Worm (Caenorhabditis elegans) whole organism, early embryonic: ENCODE measurements around the gene srb-12.

ENCODE experiments used
- B0310.2 ChIP-seq: sonication (generic microtip); optimal IDR thresholded peaks from 2 replicates; lab custom pipeline; 2016; ENCODE audit warnings: mild to moderate bottlenecking, missing genetic modification characterization, missing compliant biosample characterization
- F13C5.2 ChIP-seq: sonication (generic microtip); optimal IDR thresholded peaks from 2 replicates; lab custom pipeline; 2017; ENCODE audit warnings: mild to moderate bottlenecking, missing genetic modification characterization, inconsistent platforms, missing compliant biosample characterization
- aly-1 ChIP-seq: sonication (generic microtip); optimal IDR thresholded peaks from 2 replicates; lab custom pipeline; 2016; ENCODE audit warnings: missing genetic modification characterization, missing compliant biosample characterization
- ama-1 ChIP-seq: fragments of 150-350 bp; optimal IDR thresholded peaks from 2 replicates; lab custom pipeline; 2014
- ceh-13 ChIP-seq: fragments of 200-800 bp; sonication (Bioruptor generic); optimal IDR thresholded peaks from 2 replicates; lab custom pipeline; 2018; ENCODE audit warnings: mild to moderate bottlenecking, missing genetic modification characterization, missing compliant biosample characterization
- ceh-36 ChIP-seq: sonication (generic microtip); optimal IDR thresholded peaks from 2 replicates; lab custom pipeline; 2016; ENCODE audit warnings: missing genetic modification characterization, inconsistent platforms, missing compliant biosample characterization
- ets-7 ChIP-seq: sonication (generic microtip); optimal IDR thresholded peaks from 2 replicates; lab custom pipeline; 2016; ENCODE audit warnings: missing genotype, missing genetic modification characterization, missing compliant biosample characterization
- flt-1 ChIP-seq: fragments of 200-800 bp; sonication (Bioruptor generic); IDR thresholded peaks from 2 replicates; pipeline ENCODE4 v1.3.6; 2022; ENCODE audit warnings: missing genetic modification characterization, missing compliant biosample characterization
- hmbx-1 ChIP-seq: sonication (generic microtip); optimal IDR thresholded peaks from 2 replicates; lab custom pipeline; 2016; ENCODE audit warnings: mild to moderate bottlenecking, missing genetic modification characterization, missing compliant biosample characterization
- hmg-4 ChIP-seq: fragments of 200-800 bp; sonication (Bioruptor generic); optimal IDR thresholded peaks from 2 replicates; lab custom pipeline; 2018; ENCODE audit warnings: mild to moderate bottlenecking, missing genetic modification characterization, missing compliant biosample characterization
- hnd-1 ChIP-seq: sonication (generic microtip); optimal IDR thresholded peaks from 2 replicates; lab custom pipeline; 2016; ENCODE audit warnings: missing genetic modification characterization, missing compliant biosample characterization
- pes-1 ChIP-seq: fragments of 200-800 bp; sonication (Bioruptor generic); IDR thresholded peaks from 2 replicates; pipeline ENCODE4 v1.3.6; 2022; ENCODE audit warnings: missing genetic modification reagents, missing genetic modification characterization, missing compliant biosample characterization
- scrt-1 ChIP-seq: fragments of 200-800 bp; sonication (Bioruptor generic); IDR thresholded peaks from 2 replicates; pipeline ENCODE4 v1.3.6; 2022; ENCODE audit warnings: missing genetic modification characterization, missing compliant biosample characterization
- sea-1 ChIP-seq: fragments of 200-800 bp; sonication (Bioruptor generic); conservative IDR thresholded peaks from 2 replicates; pipeline ENCODE4 v1.3.6; 2022; ENCODE audit warnings: missing genetic modification characterization, missing compliant biosample characterization
- tbx-11 ChIP-seq: fragments of 200-800 bp; sonication (Bioruptor generic); IDR thresholded peaks from 2 replicates; pipeline ENCODE4 v1.3.6; 2022; ENCODE audit warnings: missing genetic modification characterization, missing compliant biosample characterization
- tbx-37 ChIP-seq: fragments of 200-800 bp; sonication (Bioruptor generic); conservative IDR thresholded peaks from 2 replicates; pipeline ENCODE4 v1.3.6; 2022; ENCODE audit warnings: missing genetic modification reagents, missing genetic modification characterization, missing compliant biosample characterization
- tra-4 ChIP-seq: sonication (generic microtip); optimal IDR thresholded peaks from 2 replicates; lab custom pipeline; 2017; ENCODE audit warnings: missing genetic modification characterization, missing compliant biosample characterization

The srb-12 gene

DNA sequence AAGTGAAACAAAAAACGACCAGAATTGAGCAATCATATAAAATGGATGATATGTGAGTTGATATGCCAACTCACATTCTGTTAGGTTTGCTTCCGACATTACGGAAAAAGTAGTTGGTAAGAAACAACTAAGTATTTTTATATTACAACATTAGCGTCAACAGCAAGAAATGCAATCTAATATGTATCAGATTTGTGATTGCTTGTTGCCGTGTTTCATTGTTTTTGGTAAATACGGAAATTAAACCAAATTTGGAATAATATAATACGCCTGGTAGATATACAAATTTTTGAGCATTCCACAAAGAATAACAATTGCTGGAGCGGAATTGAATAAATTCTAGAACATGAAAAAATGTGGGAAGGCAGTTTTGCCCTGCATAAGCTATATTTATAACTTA is at the start of gene srb-12:
srb-12 (minus strand) TSS at position 101 of the 400 bp plus-strand sequence.
- no peak for TF ChIP-seq B0310.2 (tag; lab: Kevin White, UChicago)
- TF ChIP-seq flt-1 (GFP tag; lab: Robert Waterston, UW) = no peak

DNA sequence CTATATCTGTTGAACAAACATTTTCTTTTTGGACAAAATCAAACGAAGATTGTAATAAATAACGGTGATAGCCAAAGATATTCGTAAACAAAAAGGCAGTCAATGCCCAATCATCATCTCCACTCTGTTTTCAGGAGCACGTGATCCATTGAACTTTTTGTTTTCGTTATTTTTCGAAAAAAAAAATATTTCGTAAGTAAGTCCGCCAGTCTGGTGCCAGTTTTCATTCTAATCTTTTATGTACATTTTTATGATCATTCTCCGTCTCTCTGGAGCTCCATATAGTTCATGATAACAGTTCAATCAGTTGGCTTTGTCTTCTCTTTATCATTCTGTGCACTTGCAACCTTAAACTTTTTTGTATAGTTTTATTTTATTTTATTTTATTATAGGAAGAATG is 48.5 kb upstream of the srb-12 start, which contains the start of gene ampd-1:
ampd-1 (plus strand) TSS at position 393 of the 400 bp plus-strand sequence.
- TF ChIP-seq tra-4 (tag; lab: Kevin White, UChicago) = no peak
- no peak for TF ChIP-seq tbx-11 (GFP tag; lab: Robert Waterston, UW)
- TF ChIP-seq hnd-1 = no peak
- TF ChIP-seq flt-1 (GFP tag; lab: Robert Waterston, UW) = no peak
- TF ChIP-seq tbx-37 (GFP tag; lab: Robert Waterston, UW) = no peak
- no peak for TF ChIP-seq aly-1 (tag; lab: Kevin White, UChicago)
- no peak for TF ChIP-seq scrt-1 (GFP tag; lab: Robert Waterston, UW)
- no peak for TF ChIP-seq F13C5.2 (tag; lab: Kevin White, UChicago)
- TF ChIP-seq ets-7 = no peak

DNA sequence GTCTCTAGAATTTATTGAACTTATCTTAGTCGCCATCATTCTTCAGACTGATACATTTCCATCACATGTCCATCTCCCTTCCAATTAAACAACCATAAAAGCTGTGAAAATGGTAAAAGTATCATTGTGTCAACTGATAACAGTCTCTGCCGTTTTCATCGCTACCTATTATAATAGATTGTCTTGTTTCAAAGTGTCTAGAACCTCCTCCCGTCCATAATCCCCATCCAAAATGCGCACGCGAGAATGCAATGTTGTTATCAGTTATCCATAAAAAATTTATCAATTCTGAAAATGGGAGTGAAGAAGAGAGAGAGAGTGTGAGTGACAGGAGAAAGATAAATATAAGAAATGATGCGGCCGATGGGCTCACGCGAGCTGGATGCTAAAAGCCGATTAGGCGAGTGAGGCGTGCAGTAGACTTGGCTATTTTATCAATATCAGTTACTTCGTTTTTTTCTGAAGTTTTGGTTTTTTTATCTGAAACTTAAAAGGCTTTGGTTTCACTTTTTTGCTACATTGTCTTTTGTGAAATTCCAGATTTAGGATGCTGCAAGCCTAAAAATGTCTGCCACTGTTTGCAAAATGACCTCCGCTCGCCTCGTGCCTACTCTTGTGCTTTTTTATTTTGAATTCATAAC is 47.6 kb upstream of the srb-12 start:
- no peak for TF ChIP-seq B0310.2 (tag; lab: Kevin White, UChicago)
- no peak for TF ChIP-seq flt-1 (GFP tag; lab: Robert Waterston, UW)
- TF ChIP-seq ets-7 = no peak
- no peak for TF ChIP-seq scrt-1 (GFP tag; lab: Robert Waterston, UW)
- no peak for TF ChIP-seq pes-1 (GFP tag; lab: Robert Waterston, UW)
- no peak for TF ChIP-seq tbx-37 (GFP tag; lab: Robert Waterston, UW)
- no peak for TF ChIP-seq sea-1 (GFP tag; lab: Robert Waterston, UW)
- no peak for TF ChIP-seq ceh-13
- no peak for TF ChIP-seq ceh-36
- TF ChIP-seq hmbx-1 = no peak
- TF ChIP-seq aly-1 (tag; lab: Kevin White, UChicago) = no peak
- TF ChIP-seq hnd-1 = no peak
- no peak for TF ChIP-seq tbx-11 (GFP tag; lab: Robert Waterston, UW)
- TF ChIP-seq ama-1 (lab: Kevin White, UChicago) = no peak
- no peak for TF ChIP-seq tra-4 (tag; lab: Kevin White, UChicago)

DNA sequence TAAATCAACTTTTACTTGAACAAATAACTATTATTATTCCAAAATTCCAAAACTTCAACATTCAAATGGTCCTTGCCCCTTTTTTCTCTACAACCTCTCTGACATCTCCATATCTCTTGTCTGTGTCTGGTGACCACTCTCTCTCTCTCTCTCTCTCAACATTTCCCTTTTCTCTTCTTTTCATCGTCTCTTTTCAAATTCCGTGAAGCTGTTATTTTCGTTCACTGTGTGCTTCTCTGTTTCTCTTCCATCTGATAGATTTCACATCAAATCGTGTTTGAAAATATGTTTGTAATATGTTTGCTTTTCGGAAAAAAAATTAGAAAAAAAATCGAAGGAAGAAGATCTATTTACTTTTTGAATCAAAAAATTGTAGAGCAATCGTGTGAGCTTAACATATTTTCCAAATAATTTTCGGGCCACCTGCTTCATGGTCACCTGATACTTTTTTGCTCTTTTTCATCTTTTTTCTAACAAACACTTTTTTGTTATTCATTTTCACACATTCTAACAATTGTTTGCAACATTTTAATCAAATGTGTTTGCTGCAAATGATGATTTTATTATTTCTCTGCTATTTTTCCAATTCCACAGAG is 46.6 kb upstream of the srb-12 start:
- TF ChIP-seq tbx-37 (GFP tag; lab: Robert Waterston, UW) = no peak
- no peak for TF ChIP-seq ama-1 (lab: Kevin White, UChicago)
- no peak for TF ChIP-seq ets-7
- TF ChIP-seq sea-1 (GFP tag; lab: Robert Waterston, UW) = no peak
- TF ChIP-seq ceh-36 = no peak
- TF ChIP-seq scrt-1 (GFP tag; lab: Robert Waterston, UW) = no peak

DNA sequence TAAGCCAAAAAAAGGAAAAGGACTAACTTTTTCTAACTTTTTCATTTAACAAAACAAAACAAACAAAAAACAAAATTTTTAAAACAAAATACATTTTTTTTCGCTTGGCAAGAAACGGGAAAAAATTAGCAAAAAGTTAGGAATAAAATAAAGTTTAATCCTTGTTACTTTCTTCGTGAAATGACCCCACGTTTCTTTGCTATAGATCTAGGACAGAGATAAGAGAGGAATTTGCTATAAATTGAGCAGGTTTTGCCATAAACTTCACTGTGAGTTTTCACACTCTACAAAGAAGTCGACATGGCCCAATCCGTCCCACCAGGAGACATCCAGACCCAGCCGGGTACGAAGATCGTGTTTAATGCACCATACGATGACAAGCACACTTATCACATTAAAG is 45.1 kb upstream of the srb-12 start, which contains the start of gene msp-50:
msp-50 (plus strand) TSS at position 301 of the 400 bp plus-strand sequence.
- TF ChIP-seq flt-1 (GFP tag; lab: Robert Waterston, UW) = no peak

DNA sequence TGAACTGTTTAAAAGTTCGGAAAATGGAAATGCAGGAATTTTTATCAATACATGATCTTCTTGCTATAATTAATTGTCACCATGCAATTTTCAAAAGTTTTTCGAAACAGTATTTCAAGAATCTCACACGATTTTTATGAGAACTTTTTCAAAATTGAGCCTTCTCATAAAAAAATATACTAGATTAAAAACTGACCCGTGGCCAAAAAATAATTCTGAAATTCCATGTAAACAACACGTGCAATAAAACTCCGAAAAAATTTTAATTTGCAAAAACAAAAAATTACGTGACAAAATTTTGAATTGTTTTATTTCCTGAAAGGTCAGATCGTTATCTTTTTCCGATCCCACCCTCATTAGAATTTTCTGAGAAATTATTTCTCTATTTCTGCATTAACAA is 41.1 kb upstream of the srb-12 start, which contains the start of gene C34F11.5:
C34F11.5 (plus strand) TSS at position 301 of the 400 bp plus-strand sequence.
- no peak for TF ChIP-seq hmg-4 (GFP tag; lab: Kevin White, UChicago)
- no peak for TF ChIP-seq flt-1 (GFP tag; lab: Robert Waterston, UW)
- no peak for TF ChIP-seq sea-1 (GFP tag; lab: Robert Waterston, UW)
- TF ChIP-seq ama-1 (lab: Kevin White, UChicago) = no peak
- no peak for TF ChIP-seq tbx-37 (GFP tag; lab: Robert Waterston, UW)
- no peak for TF ChIP-seq hnd-1
- no peak for TF ChIP-seq B0310.2 (tag; lab: Kevin White, UChicago)
- no peak for TF ChIP-seq ceh-13
- TF ChIP-seq tra-4 (tag; lab: Kevin White, UChicago) = no peak
- no peak for TF ChIP-seq tbx-11 (GFP tag; lab: Robert Waterston, UW)
- no peak for TF ChIP-seq scrt-1 (GFP tag; lab: Robert Waterston, UW)
- no peak for TF ChIP-seq pes-1 (GFP tag; lab: Robert Waterston, UW)
- no peak for TF ChIP-seq ets-7
- no peak for TF ChIP-seq hmbx-1
- no peak for TF ChIP-seq ceh-36

DNA sequence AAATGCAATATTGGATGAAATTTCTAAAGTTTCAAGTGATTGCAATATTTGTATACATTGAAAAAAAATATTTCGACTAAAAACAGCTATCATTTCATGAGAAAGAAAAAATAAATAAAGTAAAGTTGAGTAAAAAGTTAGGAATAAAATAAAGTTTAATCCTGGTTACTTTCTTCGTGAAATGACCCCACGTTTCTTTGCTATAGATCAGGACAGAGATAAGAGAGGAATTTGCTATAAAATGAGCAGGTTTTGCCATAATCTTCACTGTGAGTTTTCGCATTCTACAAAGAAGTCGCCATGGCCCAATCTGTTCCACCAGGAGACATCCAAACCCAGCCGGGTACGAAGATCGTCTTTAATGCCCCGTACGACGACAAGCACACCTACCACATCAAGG is 39.6 kb upstream of the srb-12 start, which contains the start of gene msp-49:
msp-49 (plus strand) TSS at position 301 of the 400 bp plus-strand sequence.
- no peak for TF ChIP-seq B0310.2 (tag; lab: Kevin White, UChicago)

DNA sequence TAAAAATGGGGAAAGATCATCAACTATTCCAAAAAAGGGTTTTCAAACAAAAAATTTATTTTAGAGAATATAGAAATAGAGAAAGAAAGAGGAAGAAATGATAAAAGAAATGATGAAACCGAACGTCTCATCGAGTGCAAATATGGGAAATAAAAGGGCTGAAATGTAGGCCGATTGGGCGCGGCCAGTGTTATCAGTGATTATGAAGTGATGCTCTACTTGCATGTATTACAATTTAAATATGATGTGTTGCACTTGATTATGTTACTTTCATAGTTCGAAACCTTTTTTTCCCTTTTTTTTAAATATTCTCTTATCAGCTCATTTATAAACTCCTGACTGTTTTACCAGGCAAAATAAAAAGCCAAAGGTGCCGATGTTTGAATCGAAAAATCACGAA is 37.3 kb upstream of the srb-12 start:
- no peak for TF ChIP-seq hmg-4 (GFP tag; lab: Kevin White, UChicago)
- no peak for TF ChIP-seq ceh-36

DNA sequence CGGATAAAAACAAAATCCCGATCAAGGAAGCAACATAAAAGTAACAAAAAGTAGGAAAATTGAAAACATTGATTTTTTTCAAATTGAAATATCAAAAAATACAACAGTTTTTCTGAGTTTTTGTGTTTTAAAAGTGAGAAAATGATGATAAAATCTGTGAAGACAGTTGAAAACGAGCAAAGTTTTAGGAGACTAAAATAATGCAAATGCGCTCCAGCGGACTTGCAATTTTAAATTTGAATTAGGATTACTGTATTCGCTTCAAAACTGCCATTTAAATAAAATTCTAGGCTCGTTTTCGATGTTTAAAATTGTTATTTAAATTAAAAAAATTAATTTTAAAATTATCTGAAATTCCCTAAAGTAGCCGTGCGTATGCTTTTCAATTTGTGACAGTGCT is 33.5 kb upstream of the srb-12 start:
- TF ChIP-seq ceh-36 (no peak), pes-1 (GFP tag; lab: Robert Waterston, UW) (no peak), F13C5.2 (tag; lab: Kevin White, UChicago) (no peak), tra-4 (tag; lab: Kevin White, UChicago) (no peak), aly-1 (tag; lab: Kevin White, UChicago) (no peak), hmbx-1 (no peak), ceh-13 (no peak), tbx-11 (GFP tag; lab: Robert Waterston, UW) (no peak), B0310.2 (tag; lab: Kevin White, UChicago) (no peak), hnd-1 (no peak), tbx-37 (GFP tag; lab: Robert Waterston, UW) (no peak), ama-1 (lab: Kevin White, UChicago) (no peak), flt-1 (GFP tag; lab: Robert Waterston, UW) (no peak), ets-7 (no peak), hmg-4 (GFP tag; lab: Kevin White, UChicago) (no peak)
